Fruit fly (Drosophila melanogaster): Measurements from ENCODE around the gene Eig71Ec.

Gene Eig71Ec

dm6 chr3L:15660915-15661314 is 8.9 kb upstream of the Eig71Ec start, which contains the start of the genes Eig71Ej and Eig71Ek:
Gene Eig71Ej, minus strand, starts transcription at chr3L:15661015.
Gene Eig71Ek, plus strand, starts transcription at chr3L:15661248.
- TF ChIP-seq tj (GFP tag; optimal IDR thresholded peaks at IDR 0.05) = no peak
- TF ChIP-seq Hr96 (GFP tag; optimal IDR thresholded peaks at IDR 0.05) = no peak
- no peak for TF ChIP-seq ovo (GFP tag; optimal IDR thresholded peaks at IDR 0.05)
- no peak for TF ChIP-seq CG14711 (tag; optimal IDR thresholded peaks at IDR 0.05)
- no peak for TF ChIP-seq CG33017 (tag; optimal IDR thresholded peaks at IDR 0.05)
- TF ChIP-seq cic (GFP tag; optimal IDR thresholded peaks at IDR 0.05) = no peak
- no peak for TF ChIP-seq pad (GFP tag; optimal IDR thresholded peaks at IDR 0.05)
- TF ChIP-seq CG7045 (GFP tag; optimal IDR thresholded peaks at IDR 0.05) = no peak
- TF ChIP-seq CG12768 (GFP tag; optimal IDR thresholded peaks at IDR 0.05) = no peak
- TF ChIP-seq bab1 (GFP tag; optimal IDR thresholded peaks at IDR 0.05) = no peak
- TF ChIP-seq Crg-1 (GFP tag; optimal IDR thresholded peaks at IDR 0.05) = no peak
- TF ChIP-seq CG1620 (GFP tag; optimal IDR thresholded peaks at IDR 0.05) = no peak
- no peak for TF ChIP-seq cnc (optimal IDR thresholded peaks at IDR 0.05)
- no peak for TF ChIP-seq CG11617 (GFP tag; optimal IDR thresholded peaks at IDR 0.05)
- TF ChIP-seq CG7101 (tag; optimal IDR thresholded peaks at IDR 0.05) = no peak

DNA sequence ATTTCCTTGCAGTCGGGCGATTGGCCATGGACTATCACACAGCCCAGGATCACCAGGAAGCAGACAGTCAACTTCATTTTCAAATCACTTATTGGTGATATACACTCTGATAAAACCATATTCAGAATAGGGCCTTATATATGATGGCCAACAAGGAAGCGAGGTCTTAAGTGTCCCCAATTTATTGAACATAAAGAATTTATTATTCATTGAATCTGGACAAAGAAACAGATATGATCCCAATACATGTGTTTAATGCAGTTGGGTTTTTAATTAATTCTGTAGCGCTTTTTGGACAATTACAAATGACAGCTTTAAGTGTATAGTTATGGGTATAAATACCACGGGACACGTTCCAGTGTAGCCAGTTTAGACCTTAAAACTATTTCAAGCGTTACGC is 7.3 kb upstream of the Eig71Ec start, which contains the start of the genes Eig71Eh and Eig71Ei:
Gene Eig71Eh (minus strand): TSS at position 101 of the 400 bp plus-strand sequence.
Gene Eig71Ei (plus strand): TSS at position 367 of the 400 bp plus-strand sequence.
- no peak for TF ChIP-seq cnc (optimal IDR thresholded peaks at IDR 0.05)
- TF ChIP-seq tj (GFP tag; optimal IDR thresholded peaks at IDR 0.05) = no peak
- TF ChIP-seq pad (GFP tag; optimal IDR thresholded peaks at IDR 0.05) = no peak

DNA sequence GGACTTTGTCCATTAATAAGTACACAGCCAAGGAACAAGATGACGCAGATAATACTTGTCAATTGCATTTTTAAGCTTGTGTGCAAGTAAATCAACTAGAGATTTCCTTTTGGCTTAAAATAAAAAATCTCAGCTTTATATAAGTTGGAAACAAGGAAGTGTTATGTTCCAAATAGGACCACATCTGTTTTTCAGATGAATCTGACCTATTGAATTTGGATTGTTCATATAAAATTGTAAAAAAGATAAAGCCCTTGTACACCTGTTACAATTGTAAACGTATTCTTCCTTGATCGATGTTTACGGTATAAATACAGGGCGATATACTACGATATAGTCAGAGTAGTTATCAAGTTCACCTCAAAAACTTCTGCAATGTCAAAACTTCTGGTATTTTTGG is 5.2 kb upstream of the Eig71Ec start, which contains the start of the genes Eig71Ef and Eig71Eg:
Gene Eig71Ef (minus strand): TSS at position 101 of the 400 bp plus-strand sequence.
Gene Eig71Eg (plus strand): TSS at position 339 of the 400 bp plus-strand sequence.
- TF ChIP-seq CG7045 (GFP tag; optimal IDR thresholded peaks at IDR 0.05) = no peak
- no peak for TF ChIP-seq cnc (optimal IDR thresholded peaks at IDR 0.05)
- TF ChIP-seq kay (GFP tag; ENCODE audit: borderline replicate concordance) = no peak
- TF ChIP-seq CG33017 (tag; optimal IDR thresholded peaks at IDR 0.05) = no peak
- TF ChIP-seq CG12768 (GFP tag; optimal IDR thresholded peaks at IDR 0.05) = no peak
- TF ChIP-seq CG14711 (tag; optimal IDR thresholded peaks at IDR 0.05) = no peak
- TF ChIP-seq ovo (GFP tag; optimal IDR thresholded peaks at IDR 0.05) = no peak
- no peak for TF ChIP-seq CG1620 (GFP tag; optimal IDR thresholded peaks at IDR 0.05)
- TF ChIP-seq toe (GFP tag; optimal IDR thresholded peaks at IDR 0.05) = no peak
- no peak for TF ChIP-seq bab1 (GFP tag; optimal IDR thresholded peaks at IDR 0.05)
- TF ChIP-seq Crg-1 (GFP tag; optimal IDR thresholded peaks at IDR 0.05) = no peak
- TF ChIP-seq tj (GFP tag; optimal IDR thresholded peaks at IDR 0.05) = no peak
- no peak for TF ChIP-seq Mnt (GFP tag; optimal IDR thresholded peaks at IDR 0.05)
- TF ChIP-seq Clk (GFP tag; optimal IDR thresholded peaks at IDR 0.05) = no peak
- no peak for TF ChIP-seq CG7101 (tag; optimal IDR thresholded peaks at IDR 0.05)
- TF ChIP-seq CG5204 (GFP tag; optimal IDR thresholded peaks at IDR 0.05) = no peak
- TF ChIP-seq pad (GFP tag; optimal IDR thresholded peaks at IDR 0.05) = no peak
- TF ChIP-seq Hr96 (GFP tag; optimal IDR thresholded peaks at IDR 0.05) = no peak
- TF ChIP-seq cic (GFP tag; optimal IDR thresholded peaks at IDR 0.05) = no peak

DNA sequence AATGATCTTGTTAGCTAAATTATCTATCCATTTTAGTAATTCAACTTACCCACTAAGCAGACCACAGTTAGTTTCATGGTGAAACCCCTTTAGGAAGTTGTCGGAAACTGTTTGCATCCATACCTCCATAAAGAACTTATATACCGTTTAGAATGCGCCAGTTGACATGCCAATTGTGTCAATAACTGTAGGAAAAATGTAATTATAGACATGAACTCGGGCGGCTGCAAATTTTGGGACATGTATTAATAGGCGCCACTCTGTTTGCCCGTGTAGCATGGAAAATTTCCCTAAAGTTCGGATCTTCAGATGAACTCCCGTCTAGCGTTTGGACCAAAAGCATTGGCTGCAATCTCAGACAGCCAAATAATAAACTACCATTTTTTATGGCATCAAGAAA is 3.9 kb upstream of the Eig71Ec start, which contains the start of gene Eig71Ee:
Gene Eig71Ee (minus strand): TSS at position 101 of the 400 bp plus-strand sequence.
- TF ChIP-seq CG12768 (GFP tag; optimal IDR thresholded peaks at IDR 0.05) (no peak), CG1620 (GFP tag; optimal IDR thresholded peaks at IDR 0.05) (no peak), ovo (GFP tag; optimal IDR thresholded peaks at IDR 0.05) (no peak), kay (GFP tag; ENCODE audit: borderline replicate concordance) (no peak), Mnt (GFP tag; optimal IDR thresholded peaks at IDR 0.05) (no peak)

DNA sequence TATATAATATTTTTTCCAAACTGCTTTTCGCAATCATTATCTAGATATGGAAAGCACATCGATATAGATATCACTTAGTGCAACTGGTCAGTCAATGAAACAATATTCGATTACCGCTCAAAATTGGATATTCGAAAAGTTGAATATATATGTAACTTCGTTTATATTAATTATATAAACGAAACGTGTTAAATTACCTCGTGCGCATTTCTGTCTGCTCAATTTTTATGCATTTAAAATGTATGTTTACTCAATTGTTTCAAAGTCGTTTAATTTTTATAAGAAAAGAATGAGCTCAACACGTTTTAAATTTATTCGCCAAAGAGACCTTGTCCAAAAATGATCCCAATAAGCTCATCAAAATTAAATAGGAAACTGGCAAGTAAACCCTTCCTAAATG is 1.5 kb downstream of the Eig71Ec start, which contains the start of gene CG43084:
Gene CG43084 (plus strand): TSS at position 301 of the 400 bp plus-strand sequence.
- TF ChIP-seq CG5204 (GFP tag; optimal IDR thresholded peaks at IDR 0.05) (no peak), CG11617 (GFP tag; optimal IDR thresholded peaks at IDR 0.05) (no peak), toe (GFP tag; optimal IDR thresholded peaks at IDR 0.05) (no peak), pad (GFP tag; optimal IDR thresholded peaks at IDR 0.05) (no peak), tj (GFP tag; optimal IDR thresholded peaks at IDR 0.05) (no peak), ovo (GFP tag; optimal IDR thresholded peaks at IDR 0.05) (no peak)

dm6 chr3L:15649561-15649960 is 2.5 kb downstream of the Eig71Ec start, which contains the start of the genes Eig71Ea and Eig71Eb:
Gene Eig71Ea, minus strand, starts transcription at chr3L:15649661.
Gene Eig71Eb, plus strand, starts transcription at chr3L:15649936.
- TF ChIP-seq Clk (GFP tag; optimal IDR thresholded peaks at IDR 0.05) = no peak
- TF ChIP-seq CG12768 (GFP tag; optimal IDR thresholded peaks at IDR 0.05) = no peak
- no peak for TF ChIP-seq Hr96 (GFP tag; optimal IDR thresholded peaks at IDR 0.05)
- no peak for TF ChIP-seq bab1 (GFP tag; optimal IDR thresholded peaks at IDR 0.05)
- TF ChIP-seq cic (GFP tag; optimal IDR thresholded peaks at IDR 0.05) = no peak
- TF ChIP-seq CG1620 (GFP tag; optimal IDR thresholded peaks at IDR 0.05) = no peak
- TF ChIP-seq pad (GFP tag; optimal IDR thresholded peaks at IDR 0.05) = no peak
- no peak for TF ChIP-seq CG33017 (tag; optimal IDR thresholded peaks at IDR 0.05)
- no peak for TF ChIP-seq CG11617 (GFP tag; optimal IDR thresholded peaks at IDR 0.05)
- TF ChIP-seq cnc (optimal IDR thresholded peaks at IDR 0.05) = no peak
- no peak for TF ChIP-seq ovo (GFP tag; optimal IDR thresholded peaks at IDR 0.05)
- no peak for TF ChIP-seq toe (GFP tag; optimal IDR thresholded peaks at IDR 0.05)
- TF ChIP-seq CG7045 (GFP tag; optimal IDR thresholded peaks at IDR 0.05) = no peak
- TF ChIP-seq kay (GFP tag; ENCODE audit: borderline replicate concordance) = no peak
- TF ChIP-seq CG7101 (tag; optimal IDR thresholded peaks at IDR 0.05) = no peak
- no peak for TF ChIP-seq Crg-1 (GFP tag; optimal IDR thresholded peaks at IDR 0.05)
- no peak for TF ChIP-seq tj (GFP tag; optimal IDR thresholded peaks at IDR 0.05)
